Fruit fly (Drosophila melanogaster): ENCODE measurements around the gene Msp300.

Gene Msp300

DNA sequence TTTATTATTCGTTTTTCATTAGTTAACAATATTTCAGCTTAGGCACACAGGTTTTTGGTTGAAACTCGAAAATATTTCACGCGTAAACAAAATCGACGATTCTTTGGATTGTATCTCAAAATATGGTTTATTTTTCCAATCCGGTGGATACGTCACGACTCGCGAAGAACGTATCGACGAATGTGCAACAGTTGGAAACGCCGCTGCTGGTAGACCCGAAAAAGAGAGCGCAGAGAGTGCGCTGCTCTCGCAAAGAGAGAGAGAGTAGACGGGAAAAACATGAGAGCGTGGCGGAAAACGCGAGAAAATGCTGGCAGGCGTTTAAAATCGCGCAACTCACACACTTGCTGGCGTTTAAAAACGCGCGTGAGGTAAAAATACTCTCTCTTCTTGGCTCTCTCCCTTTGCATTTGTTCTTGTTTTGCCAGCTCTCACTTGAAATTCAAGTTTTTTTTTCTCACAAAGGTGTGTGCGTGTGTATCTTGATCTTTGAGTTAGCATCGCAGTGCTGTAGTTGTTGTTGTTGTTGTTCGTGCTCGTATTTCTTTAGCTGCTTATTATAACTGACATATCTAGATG lies 136.6 kb downstream of the Msp300 start (continued):
- TF ChIP-seq Usf (GFP tag; optimal IDR thresholded peaks at IDR 0.05) (no peak), Bdp1 (GFP tag; optimal IDR thresholded peaks at IDR 0.05) (no peak), ci (GFP tag; IDR thresholded peaks at IDR 0.05) (peak; percentile 64; the same call in 1 of the 3 replicates), CG16779 (GFP tag; IDR thresholded peaks at IDR 0.05) (no peak), CG31388 (GFP tag; optimal IDR thresholded peaks at IDR 0.05) (no peak), usp (GFP tag; optimal IDR thresholded peaks at IDR 0.05) (no peak), sisA (GFP tag; IDR thresholded peaks at IDR 0.05) (no peak), CG7987 (GFP tag; optimal IDR thresholded peaks at IDR 0.05) (no peak), chn (GFP tag; optimal IDR thresholded peaks at IDR 0.05) (no peak)

DNA sequence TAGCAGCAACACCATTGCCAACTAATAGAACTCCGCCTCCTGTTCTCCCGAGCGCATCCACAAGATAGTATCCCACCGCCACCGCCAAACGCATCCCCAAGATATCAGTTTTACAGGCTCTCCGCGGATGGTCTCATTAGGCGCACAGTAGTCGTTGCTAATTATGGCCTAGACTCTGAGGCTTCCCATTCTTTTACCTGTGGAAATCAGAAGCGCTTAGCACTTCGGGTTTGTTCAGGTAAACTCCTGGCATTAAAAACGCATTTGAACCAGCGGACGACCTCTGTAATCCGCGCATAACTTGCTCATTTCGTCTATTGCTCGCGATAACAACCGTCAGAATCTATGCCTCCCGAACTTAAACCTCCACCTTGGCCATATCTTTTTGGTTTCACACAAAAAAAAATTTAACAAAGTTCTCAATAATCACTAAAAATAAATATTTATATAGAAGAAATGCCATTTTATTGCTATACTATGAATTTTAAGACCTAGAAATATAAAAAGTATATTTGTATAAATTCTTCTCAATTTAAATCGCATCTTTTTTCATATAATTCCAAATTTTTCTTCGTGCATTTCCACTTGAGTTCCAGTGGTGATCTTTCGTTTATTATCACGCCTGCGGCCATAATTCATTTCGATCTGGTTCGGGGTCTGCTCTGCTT lies 137.4 kb downstream of the Msp300 start:
- no peak for TF ChIP-seq Jarid2 (GFP tag; optimal IDR thresholded peaks at IDR 0.05)
- TF ChIP-seq CG31441 (GFP tag; IDR thresholded peaks at IDR 0.05) = peak; percentile 85
- TF ChIP-seq E2f1 (GFP tag; IDR thresholded peaks at IDR 0.05) = no peak
- no peak for TF ChIP-seq NC2β (GFP tag; optimal IDR thresholded peaks at IDR 0.05)
- no peak for TF ChIP-seq crol (GFP tag; IDR thresholded peaks at IDR 0.05)
- TF ChIP-seq CG2202 (tag; optimal IDR thresholded peaks at IDR 0.05) = peak; percentile 80
- TF ChIP-seq tna (GFP tag; IDR thresholded peaks at IDR 0.05; ENCODE audit: partially characterized antibody) = no peak
- peak; percentile 1 for TF ChIP-seq corto (GFP tag; optimal IDR thresholded peaks at IDR 0.05)
- TF ChIP-seq CG32767 (GFP tag; IDR thresholded peaks at IDR 0.05) = peak; percentile 22; the same call in 1 of the 2 replicates
- TF ChIP-seq CG2116 (GFP tag; optimal IDR thresholded peaks at IDR 0.05) = peak; percentile 3
- 0 out of 2 replicates have a peak, but pooled peaks have one; percentile 19 for TF ChIP-seq CG1024 (GFP tag; IDR thresholded peaks at IDR 0.05)
- no peak for TF ChIP-seq CG7963 (GFP tag; IDR thresholded peaks at IDR 0.05; ENCODE audit: partially characterized antibody)
- TF ChIP-seq CG18764 (GFP tag; optimal IDR thresholded peaks at IDR 0.05) = no peak
- TF ChIP-seq CG42726 (GFP tag; IDR thresholded peaks at IDR 0.05; ENCODE audit: partially characterized antibody) = no peak
- no peak for TF ChIP-seq CG13123 (GFP tag; optimal IDR thresholded peaks at IDR 0.05)
- no peak for TF ChIP-seq yki (optimal IDR thresholded peaks at IDR 0.05)
- peak; percentile 54 for TF ChIP-seq CG1602 (GFP tag; optimal IDR thresholded peaks at IDR 0.05)
- peak; percentile 33 for TF ChIP-seq CG12659 (GFP tag; optimal IDR thresholded peaks at IDR 0.05)
- no peak for TF ChIP-seq luna (GFP tag; optimal IDR thresholded peaks at IDR 0.05)
- TF ChIP-seq zen2 (GFP tag; IDR thresholded peaks at IDR 0.05; ENCODE audit: partially characterized antibody) = no peak
- TF ChIP-seq knrl (GFP tag; IDR thresholded peaks at IDR 0.05; ENCODE audit: partially characterized antibody) = no peak
- TF ChIP-seq amos (GFP tag; IDR thresholded peaks at IDR 0.05; ENCODE audit: partially characterized antibody) = no peak
- TF ChIP-seq Stat92E (GFP tag; optimal IDR thresholded peaks at IDR 0.05) = no peak
- TF ChIP-seq so (GFP tag; IDR thresholded peaks at IDR 0.05) = no peak
- TF ChIP-seq bsh (GFP tag; optimal IDR thresholded peaks at IDR 0.05) = peak in 1 of 2 experiments; percentile 90
- no peak for TF ChIP-seq exex (tag; optimal IDR thresholded peaks at IDR 0.05)
- TF ChIP-seq Dref (GFP tag; IDR thresholded peaks at IDR 0.05) = no peak
- peak; percentile 66 for TF ChIP-seq CG7839 (tag; optimal IDR thresholded peaks at IDR 0.05)
- peak; percentile 5 for TF ChIP-seq kay (GFP tag; optimal IDR thresholded peaks at IDR 0.05)
- TF ChIP-seq CG8290 (GFP tag; optimal IDR thresholded peaks at IDR 0.05) = peak; percentile 18
- no peak for TF ChIP-seq CG8290 (tag; optimal IDR thresholded peaks at IDR 0.05)
- TF ChIP-seq h (optimal IDR thresholded peaks at IDR 0.05) = no peak
- peak; percentile 55; the same call in 2 of the 3 replicates for TF ChIP-seq zfh1 (GFP tag; IDR thresholded peaks at IDR 0.05)
- TF ChIP-seq Dfd (GFP tag; optimal IDR thresholded peaks at IDR 0.05) = no peak
- TF ChIP-seq jing (GFP tag; optimal IDR thresholded peaks at IDR 0.05) = no peak
- no peak for TF ChIP-seq Adf1 (GFP tag; IDR thresholded peaks at IDR 0.05)
- TF ChIP-seq klu (GFP tag; IDR thresholded peaks at IDR 0.05) = no peak
- peak; percentile 88 for TF ChIP-seq CG8388 (GFP tag; optimal IDR thresholded peaks at IDR 0.05)
- TF ChIP-seq Oli (tag; optimal IDR thresholded peaks at IDR 0.05) = peak; percentile 62
- peak; percentile 62 for TF ChIP-seq lmd (GFP tag; IDR thresholded peaks at IDR 0.05)

All from whole organism, embryonic.